Fruit fly (Drosophila melanogaster) Kc167 (cell line): ENCODE data around the gene Larp4B.

Experiments used
- Myc ChIP-seq: fragments of >200 bp; optimal IDR thresholded peaks from 2 replicates; lab custom pipeline; 2017; ENCODE audit warnings: missing external identifiers
- Sin3A ChIP-seq: fragments of >200 bp; optimal IDR thresholded peaks from 2 replicates; lab custom pipeline; 2018; ENCODE audit warnings: missing external identifiers
- h ChIP-seq: fragments of >200 bp; optimal IDR thresholded peaks from 3 replicates; lab custom pipeline; 2018; ENCODE audit warnings: missing external identifiers
- insv ChIP-seq: fragments of >200 bp; optimal IDR thresholded peaks from 3 replicates; lab custom pipeline; 2018; ENCODE audit warnings: missing external identifiers
- psq ChIP-seq: fragments of >200 bp; optimal IDR thresholded peaks from 2 replicates; lab custom pipeline; 2017; ENCODE audit warnings: missing external identifiers
- ttk ChIP-seq: sonication (Bioruptor generic); optimal IDR thresholded peaks from 2 replicates; lab custom pipeline; 2017; ENCODE audit warnings: missing external identifiers

Gene Larp4B

dm6 chr3L:3247130-3248065, 22.8 kb downstream of the Larp4B start, which contains the start of gene CG43389:
Gene CG43389, plus strand, starts transcription at chr3L:3248015.
- no peak for TF ChIP-seq h (lab: Kevin White, UChicago)
- TF ChIP-seq Myc (lab: Kevin White, UChicago), result no peak
- no peak for TF ChIP-seq insv (lab: Kevin White, UChicago)
- TF ChIP-seq ttk, result no peak
- no peak for TF ChIP-seq Sin3A (lab: Kevin White, UChicago)
- TF ChIP-seq psq (lab: Kevin White, UChicago), result no peak

- no peak for TF ChIP-seq Myc (lab: Kevin White, UChicago)
- TF ChIP-seq ttk, result no peak
- TF ChIP-seq h (lab: Kevin White, UChicago), result no peak
- TF ChIP-seq insv (lab: Kevin White, UChicago), result no peak
- no peak for TF ChIP-seq psq (lab: Kevin White, UChicago)
- TF ChIP-seq Sin3A (lab: Kevin White, UChicago), result no peak
These were observed 24.4 kb downstream of the Larp4B start for dm6 chr3L:3248714-3249663.

dm6 chr3L:3249664-3249996, 25.0 kb downstream of the Larp4B start:
- no peak for TF ChIP-seq Myc (lab: Kevin White, UChicago)
- TF ChIP-seq Sin3A (lab: Kevin White, UChicago), result no peak
- TF ChIP-seq psq (lab: Kevin White, UChicago), result no peak
- no peak for TF ChIP-seq insv (lab: Kevin White, UChicago)
- TF ChIP-seq h (lab: Kevin White, UChicago), result no peak
- no peak for TF ChIP-seq ttk

- TF ChIP-seq Sin3A (lab: Kevin White, UChicago), result no peak
These were observed 25.5 kb downstream of the Larp4B start for dm6 chr3L:3249997-3250774.

- TF ChIP-seq psq (lab: Kevin White, UChicago), result no peak
- no peak for TF ChIP-seq h (lab: Kevin White, UChicago)
- no peak for TF ChIP-seq Sin3A (lab: Kevin White, UChicago)
- no peak for TF ChIP-seq insv (lab: Kevin White, UChicago)
- no peak for TF ChIP-seq ttk
- no peak for TF ChIP-seq Myc (lab: Kevin White, UChicago)
These were observed 26.5 kb downstream of the Larp4B start for dm6 chr3L:3250922-3251658.

dm6 chr3L:3251659-3252490, 27.2 kb downstream of the Larp4B start:
- no peak for TF ChIP-seq psq (lab: Kevin White, UChicago)
- TF ChIP-seq h (lab: Kevin White, UChicago), result no peak

dm6 chr3L:3252884-3253283, 28.2 kb downstream of the Larp4B start:
- TF ChIP-seq ttk, result no peak
- no peak for TF ChIP-seq insv (lab: Kevin White, UChicago)
- no peak for TF ChIP-seq Myc (lab: Kevin White, UChicago)
- no peak for TF ChIP-seq h (lab: Kevin White, UChicago)
- no peak for TF ChIP-seq Sin3A (lab: Kevin White, UChicago)
- no peak for TF ChIP-seq psq (lab: Kevin White, UChicago)

- TF ChIP-seq psq (lab: Kevin White, UChicago) (no peak), ttk (no peak), h (lab: Kevin White, UChicago) (no peak), Myc (lab: Kevin White, UChicago) (no peak), Sin3A (lab: Kevin White, UChicago) (no peak)
These were observed 29.0 kb downstream of the Larp4B start for dm6 chr3L:3253631-3254030.

- TF ChIP-seq h (lab: Kevin White, UChicago), result no peak
These were observed 33.1 kb downstream of the Larp4B start, which contains the start of gene ckd for dm6 chr3L:3257690-3258089. Gene ckd, plus strand, starts transcription at chr3L:3257878.

dm6 chr3L:3259703-3260102, 35.1 kb downstream of the Larp4B start:
- TF ChIP-seq Sin3A (lab: Kevin White, UChicago), result no peak
